ENCODE assay signal across 2 fruit fly cellular contexts in the genomic region with DNA sequence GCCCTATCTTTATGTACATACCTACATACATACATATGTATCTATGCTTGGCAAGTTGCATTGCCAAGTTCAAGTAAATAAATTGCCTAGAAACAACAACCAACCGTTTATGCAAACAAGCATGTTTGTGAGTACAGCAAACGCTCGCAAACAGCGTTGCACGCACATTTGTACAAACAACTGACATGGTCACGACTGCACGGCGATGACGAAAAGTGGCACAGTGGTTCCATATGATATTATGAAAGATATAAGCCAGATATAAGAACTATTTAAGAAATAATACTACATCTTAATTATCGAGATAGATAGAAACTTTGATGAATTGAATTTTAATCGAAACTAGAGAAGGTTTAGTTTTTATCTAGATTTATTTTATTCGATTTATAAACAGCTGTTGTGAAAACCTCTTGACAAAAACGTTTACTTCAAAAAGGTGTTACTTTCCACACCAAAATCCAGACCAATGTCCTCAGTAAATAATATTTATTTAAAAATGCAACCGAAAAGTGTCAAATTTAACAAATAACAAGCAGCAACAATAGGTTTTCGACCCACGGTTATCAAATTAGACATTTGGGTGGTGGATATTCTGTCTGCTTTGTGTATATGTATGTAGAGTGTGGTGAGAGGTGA.
TF ChIP-seq lines count a peak whose summit lies in the region.

No protein-coding gene starts in this region.

TF ChIP-seq in whole organism, embryonic, 481 proteins besides CTCF, POLR2A, EP300 and RAD21 (continued from another document and continues in another):
- TF ChIP-seq pros (GFP tag; optimal IDR thresholded peaks at IDR 0.05; lab: Kevin White, UChicago) (peak; percentile 27), CG16863 (GFP tag; optimal IDR thresholded peaks at IDR 0.05; lab: Kevin White, UChicago) (peak; percentile 87), Sry-β (GFP tag; optimal IDR thresholded peaks at IDR 0.05; lab: Kevin White, UChicago) (peak; percentile 67), sisA (GFP tag; IDR thresholded peaks at IDR 0.05; lab: Robert Waterston, UW) (peak; percentile 74), Hr3 (GFP tag; optimal IDR thresholded peaks at IDR 0.05; lab: Kevin White, UChicago) (peak; percentile 91), Poxn (GFP tag; IDR thresholded peaks at IDR 0.05; lab: Robert Waterston, UW) (no peak), CG18599 (GFP tag; optimal IDR thresholded peaks at IDR 0.05; lab: Kevin White, UChicago) (peak; percentile 85), Dad (GFP tag; optimal IDR thresholded peaks at IDR 0.05; lab: Kevin White, UChicago) (peak; percentile 63), row (GFP tag; IDR thresholded peaks at IDR 0.05; lab: Robert Waterston, UW) (peak; percentile 90), zen2 (GFP tag; IDR thresholded peaks at IDR 0.05; lab: Robert Waterston, UW; ENCODE audit: partially characterized antibody) (no peak), CG16779 (GFP tag; IDR thresholded peaks at IDR 0.05; lab: Robert Waterston, UW) (no peak), CG13287 (GFP tag; IDR thresholded peaks at IDR 0.05; lab: Robert Waterston, UW; ENCODE audit: partially characterized antibody) (peak; percentile 47; the same call in 1 of the 2 replicates), corto (GFP tag; optimal IDR thresholded peaks at IDR 0.05; lab: Kevin White, UChicago) (peak; percentile 49), CG2712 (tag; optimal IDR thresholded peaks at IDR 0.05; lab: Kevin White, UChicago) (peak; percentile 96), D (optimal IDR thresholded peaks at IDR 0.05; lab: Kevin White, UChicago) (no peak), D (GFP tag; optimal IDR thresholded peaks at IDR 0.05; lab: Kevin White, UChicago) (peak; percentile 87), CG3838 (GFP tag; optimal IDR thresholded peaks at IDR 0.05; lab: Kevin White, UChicago) (peak; percentile 79), D19B (GFP tag; optimal IDR thresholded peaks at IDR 0.05; lab: Kevin White, UChicago) (peak; percentile 62), sug (tag; optimal IDR thresholded peaks at IDR 0.05; lab: Kevin White, UChicago) (peak; percentile 78), pnt (GFP tag; optimal IDR thresholded peaks at IDR 0.05; lab: Kevin White, UChicago) (peak; percentile 69), CG32772 (GFP tag; IDR thresholded peaks at IDR 0.05; lab: Robert Waterston, UW) (peak; percentile 59), Max (GFP tag; optimal IDR thresholded peaks at IDR 0.05; lab: Kevin White, UChicago) (peak; percentile 93), Hand (GFP tag; optimal IDR thresholded peaks at IDR 0.05; lab: Kevin White, UChicago) (peak; percentile 82), CG4617 (GFP tag; optimal IDR thresholded peaks at IDR 0.05; lab: Kevin White, UChicago; ENCODE audit: borderline replicate concordance) (peak; percentile 64), MTF-1 (GFP tag; optimal IDR thresholded peaks at IDR 0.05; lab: Kevin White, UChicago; ENCODE audit: borderline replicate concordance) (peak; percentile 76), lmd (GFP tag; IDR thresholded peaks at IDR 0.05; lab: Robert Waterston, UW) (peak; percentile 84; the same call in 1 of the 2 replicates), GATAe (GFP tag; conservative IDR thresholded peaks at IDR 0.05; lab: Robert Waterston, UW) (no peak), Hr39 (optimal IDR thresholded peaks at IDR 0.05; lab: Kevin White, UChicago) (no peak), Scr (GFP tag; IDR thresholded peaks at IDR 0.05; lab: Robert Waterston, UW; ENCODE audit: partially characterized antibody) (no peak), sqz (GFP tag; optimal IDR thresholded peaks at IDR 0.05; lab: Kevin White, UChicago) (peak; percentile 86), H15 (GFP tag; IDR thresholded peaks at IDR 0.05; lab: Robert Waterston, UW) (peak; percentile 49), CG34422 (GFP tag; IDR thresholded peaks at IDR 0.05; lab: Robert Waterston, UW) (peak; percentile 74), zfh2 (GFP tag; optimal IDR thresholded peaks at IDR 0.05; lab: Kevin White, UChicago) (peak; percentile 46), mam (GFP tag; optimal IDR thresholded peaks at IDR 0.05; lab: Kevin White, UChicago) (peak; percentile 71), CG17802 (tag; optimal IDR thresholded peaks at IDR 0.05; lab: Kevin White, UChicago) (peak; percentile 3), Neu2 (GFP tag; optimal IDR thresholded peaks at IDR 0.05; lab: Kevin White, UChicago; ENCODE audit: borderline replicate concordance) (peak; percentile 25), CG8924 (tag; optimal IDR thresholded peaks at IDR 0.05; lab: Kevin White, UChicago) (peak; percentile 97), CG18476 (GFP tag; optimal IDR thresholded peaks at IDR 0.05; lab: Kevin White, UChicago) (peak; percentile 91), CG31224 (GFP tag; IDR thresholded peaks at IDR 0.05; lab: Robert Waterston, UW) (0 out of 2 replicates have a peak, but pooled peaks have one; percentile 32), CG10565 (GFP tag; optimal IDR thresholded peaks at IDR 0.05; lab: Kevin White, UChicago) (peak; percentile 29), CG15269 (tag; optimal IDR thresholded peaks at IDR 0.05; lab: Kevin White, UChicago) (peak; percentile 95), slp2 (GFP tag; optimal IDR thresholded peaks at IDR 0.05; lab: Kevin White, UChicago) (peak; percentile 80), Dip2 (GFP tag; IDR thresholded peaks at IDR 0.05; lab: Robert Waterston, UW) (no peak; the same call in 1 of the 2 replicates), pan (optimal IDR thresholded peaks at IDR 0.05; lab: Kevin White, UChicago) (no peak), pan (GFP tag; optimal IDR thresholded peaks at IDR 0.05 in 1 of 2, IDR thresholded peaks at IDR 0.05 in 1 of 2) (peak in 1 of 2 experiments; percentile 84), YL-1 (GFP tag; optimal IDR thresholded peaks at IDR 0.05; lab: Kevin White, UChicago) (peak; percentile 81), CG6654 (GFP tag; optimal IDR thresholded peaks at IDR 0.05; lab: Kevin White, UChicago) (peak; percentile 67), CG10147 (GFP tag; optimal IDR thresholded peaks at IDR 0.05; lab: Kevin White, UChicago) (peak; percentile 88), ssp (GFP tag; IDR thresholded peaks at IDR 0.05; lab: Robert Waterston, UW) (peak; percentile 68), mirr (GFP tag; optimal IDR thresholded peaks at IDR 0.05; lab: Kevin White, UChicago) (peak; percentile 19), CG5953 (GFP tag; IDR thresholded peaks at IDR 0.05; lab: Robert Waterston, UW) (peak; percentile 89), CG12299 (tag; optimal IDR thresholded peaks at IDR 0.05; lab: Kevin White, UChicago) (peak; percentile 80), CG9215 (GFP tag; IDR thresholded peaks at IDR 0.05; lab: Robert Waterston, UW) (0 out of 2 replicates have a peak, but pooled peaks have one; percentile 32), CG17568 (GFP tag; optimal IDR thresholded peaks at IDR 0.05; lab: Kevin White, UChicago) (peak; percentile 77), br (optimal IDR thresholded peaks at IDR 0.05; lab: Kevin White, UChicago) (no peak), Hr51 (GFP tag; optimal IDR thresholded peaks at IDR 0.05; lab: Kevin White, UChicago) (peak; percentile 68 to 97), lola (GFP tag; optimal IDR thresholded peaks at IDR 0.05; lab: Kevin White, UChicago) (peak in 1 of 3 experiments; percentile 96), CG17359 (tag; optimal IDR thresholded peaks at IDR 0.05; lab: Kevin White, UChicago) (peak; percentile 75), ac (GFP tag; optimal IDR thresholded peaks at IDR 0.05; lab: Kevin White, UChicago) (peak; percentile 75)

TF ChIP-seq in whole organism, prepupa, 60 proteins besides CTCF, POLR2A, EP300 and RAD21 (continued from another document):
- TF ChIP-seq CG16779 (tag; optimal IDR thresholded peaks at IDR 0.05; lab: Kevin White, UChicago) (peak; percentile 3), Smox (GFP tag; optimal IDR thresholded peaks at IDR 0.05; lab: Kevin White, UChicago) (peak; percentile 71), acj6 (GFP tag; optimal IDR thresholded peaks at IDR 0.05; lab: Kevin White, UChicago) (peak; percentile 62), salr (GFP tag; optimal IDR thresholded peaks at IDR 0.05; lab: Kevin White, UChicago) (peak in 1 of 2 experiments; percentile 85), eg (GFP tag; IDR thresholded peaks at IDR 0.05; lab: Robert Waterston, UW) (peak; percentile 67), CG8119 (GFP tag; IDR thresholded peaks at IDR 0.05; lab: Robert Waterston, UW) (peak; percentile 79), achi (GFP tag; optimal IDR thresholded peaks at IDR 0.05; lab: Kevin White, UChicago) (peak; percentile 77), esn (GFP tag; optimal IDR thresholded peaks at IDR 0.05; lab: Kevin White, UChicago) (peak; percentile 81), vri (GFP tag; optimal IDR thresholded peaks at IDR 0.05; lab: Kevin White, UChicago) (peak; percentile 61), fkh (GFP tag; optimal IDR thresholded peaks at IDR 0.05; lab: Kevin White, UChicago) (peak; percentile 92), Hr38 (GFP tag; optimal IDR thresholded peaks at IDR 0.05; lab: Kevin White, UChicago) (no peak)
